Worm (Caenorhabditis elegans) whole organism, late embryonic: ENCODE results near the gene T25G12.3.

Source experiments
- F13H6.1 ChIP-seq: sonication (generic microtip); optimal IDR thresholded peaks from 2 replicates; lab custom pipeline; 2016; ENCODE audit warnings: missing genetic modification characterization, missing compliant biosample characterization
- K02D7.2 ChIP-seq: sonication (generic microtip); optimal IDR thresholded peaks from 2 replicates; lab custom pipeline; 2017; ENCODE audit warnings: mild to moderate bottlenecking, missing genetic modification characterization, missing compliant biosample characterization
- ama-1 ChIP-seq: fragments of 150-350 bp; optimal IDR thresholded peaks from 2 replicates; lab custom pipeline; 2014
- ceh-18 ChIP-seq: sonication (generic microtip); optimal IDR thresholded peaks from 2 replicates; lab custom pipeline; 2016; ENCODE audit warnings: missing genetic modification characterization, missing compliant biosample characterization
- ceh-19 ChIP-seq: fragments of 200-800 bp; sonication (Bioruptor generic); optimal IDR thresholded peaks from 2 replicates; lab custom pipeline; 2018; ENCODE audit warnings: mild to moderate bottlenecking, missing genetic modification characterization, missing compliant biosample characterization
- ceh-24 ChIP-seq: sonication (generic microtip); optimal IDR thresholded peaks from 2 replicates; lab custom pipeline; 2016; ENCODE audit warnings: mild to moderate bottlenecking, missing genetic modification characterization, missing compliant biosample characterization
- ceh-30 ChIP-seq: fragments of 150-350 bp; optimal IDR thresholded peaks from 2 replicates; lab custom pipeline; 2014; ENCODE audit warnings: missing biosample characterization, missing genetic modification characterization
- ceh-31 ChIP-seq: sonication (generic microtip); optimal IDR thresholded peaks from 2 replicates; lab custom pipeline; 2016; ENCODE audit warnings: missing genetic modification characterization, missing compliant biosample characterization
- ceh-34 ChIP-seq: sonication (generic microtip); optimal IDR thresholded peaks from 2 replicates; lab custom pipeline; 2016; ENCODE audit warnings: mild to moderate bottlenecking, missing genetic modification characterization, missing compliant biosample characterization
- ceh-45 ChIP-seq: fragments of 200-800 bp; sonication (Bioruptor generic); IDR thresholded peaks from 2 replicates; pipeline ENCODE4 v1.3.6; 2022; ENCODE audit warnings: missing genetic modification reagents, missing genetic modification characterization, missing compliant biosample characterization
- ceh-48 ChIP-seq: sonication (generic microtip); optimal IDR thresholded peaks from 2 replicates; lab custom pipeline; 2016; ENCODE audit warnings: missing genetic modification characterization, inconsistent platforms, missing compliant biosample characterization
- ceh-6 ChIP-seq: fragments of 200-800 bp; sonication (Bioruptor generic); optimal IDR thresholded peaks from 2 replicates; lab custom pipeline; 2018; ENCODE audit warnings: mild to moderate bottlenecking, missing genetic modification characterization, missing compliant biosample characterization
- dmd-4 ChIP-seq: sonication (generic microtip); optimal IDR thresholded peaks from 2 replicates; lab custom pipeline; 2016; ENCODE audit warnings: borderline replicate concordance, missing genetic modification characterization, missing compliant biosample characterization
- elt-2 ChIP-seq: sonication (generic microtip); optimal IDR thresholded peaks from 2 replicates; lab custom pipeline; 2016; ENCODE audit warnings: missing genetic modification reagents, missing genetic modification characterization, missing compliant biosample characterization
- elt-4 ChIP-seq: sonication (generic microtip); optimal IDR thresholded peaks from 2 replicates; lab custom pipeline; 2016; ENCODE audit warnings: missing genetic modification characterization, missing compliant biosample characterization
- fax-1 ChIP-seq: sonication (generic microtip); optimal IDR thresholded peaks from 2 replicates; lab custom pipeline; 2016; ENCODE audit warnings: missing genotype, missing genetic modification characterization, missing compliant biosample characterization
- fkh-10 ChIP-seq: fragments of 150-350 bp; optimal IDR thresholded peaks from 2 replicates; lab custom pipeline; 2014; ENCODE audit warnings: missing biosample characterization, missing genetic modification reagents, missing genetic modification characterization
- hlh-15 ChIP-seq: sonication (generic microtip); optimal IDR thresholded peaks from 2 replicates; lab custom pipeline; 2016; ENCODE audit warnings: missing genetic modification characterization, missing compliant biosample characterization
- hlh-30 ChIP-seq: sonication (generic microtip); optimal IDR thresholded peaks from 2 replicates; lab custom pipeline; 2017; ENCODE audit warnings: antibody characterized with exemption, missing genetic modification characterization, missing compliant biosample characterization; ENCODE audit not compliant: insufficient read depth
- lin-11 ChIP-seq: fragments of 200-800 bp; sonication (Bioruptor generic); optimal IDR thresholded peaks from 2 replicates; lab custom pipeline; 2018; ENCODE audit warnings: mild to moderate bottlenecking, missing genetic modification characterization, missing compliant biosample characterization
- nfya-1 ChIP-seq: sonication (generic microtip); optimal IDR thresholded peaks from 2 replicates; lab custom pipeline; 2017; ENCODE audit warnings: missing genetic modification characterization, mild to moderate bottlenecking, missing compliant biosample characterization, antibody characterized with exemption, moderate library complexity
- nhr-232 ChIP-seq: sonication (generic microtip); optimal IDR thresholded peaks from 2 replicates; lab custom pipeline; 2016; ENCODE audit warnings: missing genetic modification characterization, missing compliant biosample characterization
- npax-4 ChIP-seq: sonication (generic microtip); optimal IDR thresholded peaks from 2 replicates; lab custom pipeline; 2016; ENCODE audit warnings: missing genetic modification characterization, missing compliant biosample characterization
- pax-1 ChIP-seq: fragments of 150-350 bp; optimal IDR thresholded peaks from 2 replicates; lab custom pipeline; 2014; ENCODE audit warnings: missing biosample characterization, missing genetic modification characterization
- ref-2 ChIP-seq: sonication (generic microtip); optimal IDR thresholded peaks from 2 replicates; lab custom pipeline; 2016; ENCODE audit warnings: missing genetic modification characterization, missing compliant biosample characterization
- sdc-2 ChIP-seq: sonication (generic microtip); optimal IDR thresholded peaks from 2 replicates; lab custom pipeline; 2016; ENCODE audit warnings: missing genotype, missing genetic modification characterization, missing compliant biosample characterization
- sox-4 ChIP-seq: sonication (generic microtip); optimal IDR thresholded peaks from 2 replicates; lab custom pipeline; 2017; ENCODE audit warnings: mild to moderate bottlenecking, missing genetic modification characterization, inconsistent platforms, missing compliant biosample characterization
- tbx-2 ChIP-seq: sonication (generic microtip); optimal IDR thresholded peaks from 2 replicates; lab custom pipeline; 2016; ENCODE audit warnings: missing genetic modification characterization, missing compliant biosample characterization
- unc-3 ChIP-seq, 2 experiments: fragments of 200-800 bp in 1 of 2; sonication (Bioruptor generic) in 1 of 2; sonication (generic microtip) in 1 of 2; conservative IDR thresholded peaks in 1 of 2; optimal IDR thresholded peaks in 1 of 2; 2 replicates each; pipeline versions ENCODE4 v1.3.6 to Lab custom; 2016 to 2022; ENCODE audit warnings: missing compliant biosample characterization in 2 of 2, missing genetic modification characterization in 2 of 2, missing genetic modification reagents in 1 of 2
- unc-42 ChIP-seq: sonication (generic microtip); optimal IDR thresholded peaks from 2 replicates; lab custom pipeline; 2016; ENCODE audit warnings: missing genotype, missing genetic modification characterization, missing compliant biosample characterization
- unc-55 ChIP-seq: sonication (generic microtip); optimal IDR thresholded peaks from 2 replicates; lab custom pipeline; 2017; ENCODE audit warnings: missing biosample characterization, missing genetic modification reagents, missing genetic modification characterization
- unc-86 ChIP-seq: sonication (generic microtip); optimal IDR thresholded peaks from 2 replicates; lab custom pipeline; 2016; ENCODE audit warnings: missing genetic modification characterization, missing compliant biosample characterization

T25G12.3 gene

ce11 chrX:17216178-17216577, 15.3 kb upstream of the T25G12.3 start:
- TF ChIP-seq dmd-4 (no peak), unc-55 (GFP tag; lab: Kevin White, UChicago) (peak; percentile 65), nfya-1 (tag; lab: Kevin White, UChicago) (peak; percentile 86), ceh-18 (tag; lab: Kevin White, UChicago) (peak; percentile 7)

ce11 chrX:17217050-17217813, 14.2 kb upstream of the T25G12.3 start, which contains the start of gene acdh-7:
Gene acdh-7 (minus strand): TSS chrX:17217105.
- TF ChIP-seq ceh-45 (no peak), ceh-19 (GFP tag; lab: Kevin White, UChicago) (no peak), K02D7.2 (tag; lab: Kevin White, UChicago) (no peak), fkh-10 (GFP tag; lab: Kevin White, UChicago) (no peak), elt-2 (tag; lab: Kevin White, UChicago) (peak; percentile 39)

ce11 chrX:17221873-17222525, 9.4 kb upstream of the T25G12.3 start, which contains the start of gene rab-6.2:
Gene rab-6.2 (plus strand): TSS chrX:17222475.
- TF ChIP-seq tbx-2 (tag; lab: Kevin White, UChicago) (peak; percentile 30), F13H6.1 (tag; lab: Kevin White, UChicago) (no peak), ceh-31 (tag; lab: Kevin White, UChicago) (peak; percentile 45), ceh-45 (no peak), sdc-2 (tag; lab: Kevin White, UChicago) (peak; percentile 56), nfya-1 (tag; lab: Kevin White, UChicago) (peak; percentile 5), ceh-34 (peak; percentile 26), ceh-48 (tag; lab: Kevin White, UChicago) (peak; percentile 79), lin-11 (tag; lab: Kevin White, UChicago) (no peak), ref-2 (tag; lab: Kevin White, UChicago) (peak; percentile 6), hlh-30 (tag; lab: Kevin White, UChicago) (no peak), unc-42 (peak; percentile 19), pax-1 (tag; lab: Kevin White, UChicago) (no peak)

- no peak for TF ChIP-seq elt-4 (tag; lab: Kevin White, UChicago)
- TF ChIP-seq fax-1 (tag; lab: Kevin White, UChicago): no peak
- TF ChIP-seq ref-2 (tag; lab: Kevin White, UChicago): no peak
- no peak for TF ChIP-seq sox-4 (tag; lab: Kevin White, UChicago)
- TF ChIP-seq hlh-15 (tag; lab: Kevin White, UChicago): no peak
- no peak for TF ChIP-seq unc-86 (tag; lab: Kevin White, UChicago)
- no peak for TF ChIP-seq ama-1 (lab: Kevin White, UChicago)
- no peak for TF ChIP-seq ceh-30 (tag; lab: Kevin White, UChicago)
- TF ChIP-seq unc-3 (GFP tag; conservative IDR thresholded peaks at IDR 0.05; lab: Robert Waterston, UW): no peak
- TF ChIP-seq unc-3 (tag; optimal IDR thresholded peaks at IDR 0.05; lab: Kevin White, UChicago): no peak
- no peak for TF ChIP-seq nhr-232 (tag; lab: Kevin White, UChicago)
- no peak for TF ChIP-seq ceh-24 (tag; lab: Kevin White, UChicago)
Observed at ce11 chrX:17227376-17227775, 4.1 kb upstream of the T25G12.3 start.

ce11 chrX:17230108-17230507, 1.3 kb upstream of the T25G12.3 start, which contains the start of gene T25G12.6:
Gene T25G12.6 (minus strand): TSS chrX:17230208.
- no peak for TF ChIP-seq ceh-19 (GFP tag; lab: Kevin White, UChicago)
- no peak for TF ChIP-seq npax-4 (tag; lab: Kevin White, UChicago)
- TF ChIP-seq fkh-10 (GFP tag; lab: Kevin White, UChicago): no peak
- TF ChIP-seq hlh-30 (tag; lab: Kevin White, UChicago): no peak
- no peak for TF ChIP-seq pax-1 (tag; lab: Kevin White, UChicago)
- no peak for TF ChIP-seq ama-1 (lab: Kevin White, UChicago)
- no peak for TF ChIP-seq ceh-6
